Fruit fly (Drosophila melanogaster) S2 (cell line): Measurements from ENCODE around the gene Tim8.

Experiments used
- CG8478 ChIP-seq: fragments of >200 bp; optimal IDR thresholded peaks from 2 replicates; lab custom pipeline; 2018
- CTCF ChIP-seq, 2 experiments: fragments of >200 bp; optimal IDR thresholded peaks; 2 replicates each; lab custom pipeline; 2018

DNA sequence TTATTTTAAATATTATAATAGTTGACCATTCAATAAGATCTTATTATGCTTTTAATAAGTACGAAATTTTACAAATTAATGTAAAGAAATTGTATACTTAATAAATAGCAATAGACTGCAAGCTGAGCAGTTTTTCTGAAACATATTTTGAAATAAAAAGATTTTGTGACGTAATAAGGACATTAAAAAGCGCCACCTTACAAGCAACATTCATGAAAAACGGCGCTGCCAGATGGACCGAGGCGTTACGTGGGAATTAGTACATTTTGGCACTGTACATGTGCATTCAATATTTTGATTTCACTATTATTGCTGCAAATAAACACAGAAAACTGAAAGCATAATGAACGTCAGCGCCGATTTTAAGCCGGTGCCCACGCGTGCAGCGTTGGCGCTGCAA, 19.4 kb upstream of the Tim8 start, which contains the start of gene CG1738:
- TF ChIP-seq CTCF (optimal IDR thresholded peaks at IDR 0.05; lab: Kevin White, UChicago): no peak
- TF ChIP-seq CG8478 (lab: Kevin White, UChicago): no peak
